Worm (Caenorhabditis elegans) whole organism, L2 larva: ENCODE results near the gene Y37E11AL.3.

Experiments
- C34F6.9 ChIP-seq: fragments of 150-350 bp; optimal IDR thresholded peaks from 2 replicates; lab custom pipeline; 2014; ENCODE audit warnings: missing biosample characterization, missing genetic modification characterization
- F13H6.1 ChIP-seq: sonication (generic microtip); optimal IDR thresholded peaks from 2 replicates; lab custom pipeline; 2016; ENCODE audit warnings: missing genetic modification characterization, missing compliant biosample characterization
- Y55F3AM.14 ChIP-seq: fragments of 200-800 bp; sonication (Bioruptor generic); optimal IDR thresholded peaks from 2 replicates; lab custom pipeline; 2018; ENCODE audit warnings: mild to moderate bottlenecking, missing genetic modification characterization, missing compliant biosample characterization
- ZK546.5 ChIP-seq: sonication (generic microtip); optimal IDR thresholded peaks from 2 replicates; lab custom pipeline; 2017; ENCODE audit warnings: missing biosample characterization, missing genetic modification characterization
- alr-1 ChIP-seq: fragments of 150-350 bp; optimal IDR thresholded peaks from 2 replicates; lab custom pipeline; 2014; ENCODE audit warnings: missing biosample characterization, missing genetic modification characterization
- aly-2 ChIP-seq: fragments of 150-350 bp; optimal IDR thresholded peaks from 2 replicates; lab custom pipeline; 2014; ENCODE audit warnings: missing biosample characterization, missing genetic modification characterization
- ama-1 ChIP-seq: fragments of 150-350 bp; optimal IDR thresholded peaks from 2 replicates; lab custom pipeline; 2018; ENCODE audit warnings: inconsistent platforms
- blmp-1 ChIP-seq: sonication (generic microtip); optimal IDR thresholded peaks from 2 replicates; lab custom pipeline; 2017; ENCODE audit warnings: missing genetic modification characterization, mild to moderate bottlenecking, missing compliant biosample characterization, antibody characterized with exemption, moderate library complexity; ENCODE audit not compliant: insufficient read depth
- ceh-82 ChIP-seq: fragments of 150-350 bp; optimal IDR thresholded peaks from 2 replicates; lab custom pipeline; 2014; ENCODE audit warnings: missing biosample characterization, missing genetic modification characterization
- crh-2 ChIP-seq: sonication (generic microtip); optimal IDR thresholded peaks from 2 replicates; lab custom pipeline; 2017; ENCODE audit warnings: missing biosample characterization, missing genetic modification characterization
- dmd-4 ChIP-seq: sonication (generic microtip); optimal IDR thresholded peaks from 2 replicates; lab custom pipeline; 2017; ENCODE audit warnings: missing biosample characterization, missing genetic modification characterization
- egl-27 ChIP-seq: sonication (generic microtip); optimal IDR thresholded peaks from 3 replicates; lab custom pipeline; 2017; ENCODE audit warnings: missing biosample characterization, missing genetic modification reagents, missing genetic modification characterization
- elt-1 ChIP-seq: fragments of 150-350 bp; optimal IDR thresholded peaks from 2 replicates; lab custom pipeline; 2014; ENCODE audit warnings: missing biosample characterization, missing genetic modification characterization
- elt-3 ChIP-seq: sonication (generic microtip); optimal IDR thresholded peaks from 2 replicates; lab custom pipeline; 2017; ENCODE audit warnings: missing biosample characterization, missing genetic modification characterization
- fos-1 ChIP-seq: fragments of 150-350 bp; optimal IDR thresholded peaks from 2 replicates; lab custom pipeline; 2014; ENCODE audit warnings: missing biosample characterization, missing genetic modification characterization
- gmeb-1 ChIP-seq: fragments of 150-350 bp; optimal IDR thresholded peaks from 2 replicates; lab custom pipeline; 2014; ENCODE audit warnings: missing biosample characterization, missing genetic modification characterization
- lin-11 ChIP-seq: fragments of 150-350 bp; sonication (generic microtip); optimal IDR thresholded peaks from 2 replicates; lab custom pipeline; 2014; ENCODE audit warnings: missing biosample characterization, missing genetic modification characterization, inconsistent platforms, mixed read lengths
- lin-13 ChIP-seq: fragments of 150-350 bp; optimal IDR thresholded peaks from 2 replicates; lab custom pipeline; 2014; ENCODE audit warnings: missing biosample characterization, missing genetic modification reagents, missing genetic modification characterization
- lin-39 ChIP-seq: fragments of 150-350 bp; optimal IDR thresholded peaks from 2 replicates; lab custom pipeline; 2014; ENCODE audit warnings: missing biosample characterization, missing genetic modification reagents, missing genetic modification characterization
- lsy-2 ChIP-seq, 2 experiments: fragments of 150-350 bp in 1 of 2; sonication (generic microtip) in 1 of 2; optimal IDR thresholded peaks; 2 replicates each; lab custom pipeline; 2014 to 2017; ENCODE audit warnings: missing biosample characterization in 2 of 2, missing genetic modification characterization in 2 of 2
- mab-5 ChIP-seq: fragments of 150-350 bp; optimal IDR thresholded peaks from 2 replicates; lab custom pipeline; 2014; ENCODE audit warnings: missing biosample characterization, missing genetic modification characterization
- mbf-1 ChIP-seq: sonication (generic microtip); optimal IDR thresholded peaks from 2 replicates; lab custom pipeline; 2017; ENCODE audit warnings: missing biosample characterization, missing genetic modification characterization
- mdl-1 ChIP-seq, 2 experiments: fragments of 150-350 bp in 1 of 2; sonication (generic microtip) in 1 of 2; optimal IDR thresholded peaks; 2 replicates each; lab custom pipeline; 2017; ENCODE audit warnings: missing biosample characterization in 2 of 2, missing genetic modification characterization in 2 of 2
- nhr-10 ChIP-seq: sonication (generic microtip); optimal IDR thresholded peaks from 2 replicates; lab custom pipeline; 2017; ENCODE audit warnings: missing biosample characterization, missing genetic modification characterization
- nhr-11 ChIP-seq: fragments of 150-350 bp; optimal IDR thresholded peaks from 2 replicates; lab custom pipeline; 2014; ENCODE audit warnings: missing biosample characterization, missing genetic modification characterization
- nhr-129 ChIP-seq: fragments of 150-350 bp; optimal IDR thresholded peaks from 2 replicates; lab custom pipeline; 2014; ENCODE audit warnings: missing biosample characterization, missing genetic modification characterization
- nhr-21 ChIP-seq: fragments of 150-350 bp; optimal IDR thresholded peaks from 2 replicates; lab custom pipeline; 2014; ENCODE audit warnings: missing biosample characterization, missing genetic modification characterization
- nhr-23 ChIP-seq: fragments of 150-350 bp; optimal IDR thresholded peaks from 2 replicates; lab custom pipeline; 2014; ENCODE audit warnings: missing biosample characterization, missing genetic modification reagents, missing genetic modification characterization
- nhr-237 ChIP-seq: fragments of 150-350 bp; optimal IDR thresholded peaks from 2 replicates; lab custom pipeline; 2014; ENCODE audit warnings: missing biosample characterization, missing genetic modification characterization
- nhr-25 ChIP-seq: fragments of 150-350 bp; sonication (generic microtip); optimal IDR thresholded peaks from 3 replicates; lab custom pipeline; 2014; ENCODE audit warnings: missing biosample characterization, missing genetic modification characterization
- nhr-6 ChIP-seq: fragments of 150-350 bp; optimal IDR thresholded peaks from 2 replicates; lab custom pipeline; 2014; ENCODE audit warnings: missing biosample characterization, missing genetic modification characterization
- nhr-77 ChIP-seq: fragments of 150-350 bp; optimal IDR thresholded peaks from 2 replicates; lab custom pipeline; 2014; ENCODE audit warnings: missing biosample characterization, missing genetic modification characterization
- sem-4 ChIP-seq: fragments of 150-350 bp; optimal IDR thresholded peaks from 2 replicates; lab custom pipeline; 2014; ENCODE audit warnings: missing biosample characterization, missing genetic modification reagents, missing genetic modification characterization
- skn-1 ChIP-seq: sonication (generic microtip); optimal IDR thresholded peaks from 2 replicates; lab custom pipeline; 2017; ENCODE audit warnings: missing biosample characterization, missing genetic modification characterization
- sma-3 ChIP-seq: sonication (generic microtip); optimal IDR thresholded peaks from 2 replicates; lab custom pipeline; 2016; ENCODE audit warnings: missing genetic modification reagents, missing genetic modification characterization, missing compliant biosample characterization
- sma-9 ChIP-seq, 2 experiments: fragments of 150-350 bp in 1 of 2; sonication (generic microtip) in 1 of 2; optimal IDR thresholded peaks; 2 replicates each; lab custom pipeline; 2014 to 2016; ENCODE audit warnings: missing genetic modification characterization in 2 of 2, mild to moderate bottlenecking in 1 of 2, missing biosample characterization in 1 of 2, missing compliant biosample characterization in 1 of 2, missing genetic modification reagents in 1 of 2, moderate library complexity in 1 of 2
- snpc-4 ChIP-seq: fragments of 150-350 bp; optimal IDR thresholded peaks from 2 replicates; lab custom pipeline; 2014; ENCODE audit warnings: missing biosample characterization, missing genetic modification characterization
- unc-39 ChIP-seq: fragments of 150-350 bp; optimal IDR thresholded peaks from 2 replicates; lab custom pipeline; 2014; ENCODE audit warnings: missing biosample characterization, missing genetic modification characterization
- unc-55 ChIP-seq: fragments of 150-350 bp; sonication (generic microtip); optimal IDR thresholded peaks from 3 replicates; lab custom pipeline; 2014; ENCODE audit warnings: missing biosample characterization, missing genetic modification reagents, missing genetic modification characterization
- unc-62 ChIP-seq: fragments of 150-350 bp; optimal IDR thresholded peaks from 2 replicates; lab custom pipeline; 2014; ENCODE audit warnings: missing biosample characterization, missing genetic modification reagents, missing genetic modification characterization
- zag-1 ChIP-seq: fragments of 150-350 bp; optimal IDR thresholded peaks from 2 replicates; lab custom pipeline; 2014; ENCODE audit warnings: missing biosample characterization, missing genetic modification characterization
- ztf-1 ChIP-seq: fragments of 200-800 bp; sonication (Bioruptor generic); conservative IDR thresholded peaks from 2 replicates; pipeline ENCODE4 v1.3.6; 2022; ENCODE audit warnings: missing genetic modification characterization, missing compliant biosample characterization
- ztf-4 ChIP-seq: fragments of 150-350 bp; optimal IDR thresholded peaks from 2 replicates; lab custom pipeline; 2014; ENCODE audit warnings: missing biosample characterization, missing genetic modification characterization

Y37E11AL.3 gene

ce11 chrIV:3740830-3741477 lies 46.2 kb downstream of the Y37E11AL.3 start, which contains the start of gene nape-1 (continued):
- TF ChIP-seq nhr-77 (tag; lab: Kevin White, UChicago) (no peak), gmeb-1 (tag; lab: Kevin White, UChicago) (peak; percentile 34), nhr-21 (tag; lab: Kevin White, UChicago) (no peak), lsy-2 (tag; optimal IDR thresholded peaks at IDR 0.05; lab: Kevin White, UChicago) (peak in 1 of 2 experiments; percentile 28), nhr-11 (tag; lab: Kevin White, UChicago) (no peak), Y55F3AM.14 (GFP tag; lab: Kevin White, UChicago) (no peak)

- TF ChIP-seq unc-39 (tag; lab: Kevin White, UChicago) (no peak), mdl-1 (tag; optimal IDR thresholded peaks at IDR 0.05; lab: Kevin White, UChicago) (no peak), elt-3 (tag; lab: Kevin White, UChicago) (no peak), crh-2 (tag; lab: Kevin White, UChicago) (no peak), gmeb-1 (tag; lab: Kevin White, UChicago) (no peak), nhr-23 (tag; lab: Kevin White, UChicago) (no peak), ceh-82 (no peak), lin-39 (tag; lab: Kevin White, UChicago) (no peak), sem-4 (tag; lab: Kevin White, UChicago) (no peak), sma-9 (GFP tag; optimal IDR thresholded peaks at IDR 0.05; lab: Kevin White, UChicago) (no peak), sma-9 (tag; optimal IDR thresholded peaks at IDR 0.05; lab: Kevin White, UChicago) (no peak), ztf-4 (tag; lab: Kevin White, UChicago) (no peak), lin-13 (no peak), nhr-25 (no peak), aly-2 (no peak), elt-1 (no peak), nhr-237 (tag; lab: Kevin White, UChicago) (no peak), nhr-6 (tag; lab: Kevin White, UChicago) (no peak)
- TF ChIP-seq, all 48 proteins: peak for 0
Observed at ce11 chrIV:3741874-3742273, 47.1 kb downstream of the Y37E11AL.3 start.

- peak; percentile 48 for TF ChIP-seq ama-1 (lab: Kevin White, UChicago)
- TF ChIP-seq blmp-1 (tag; lab: Kevin White, UChicago), result peak; percentile 62
- TF ChIP-seq unc-62 (GFP tag; lab: Kevin White, UChicago), result peak; percentile 34
- peak; percentile 90 for TF ChIP-seq sma-9 (GFP tag; optimal IDR thresholded peaks at IDR 0.05; lab: Kevin White, UChicago)
- no peak for TF ChIP-seq sma-9 (tag; optimal IDR thresholded peaks at IDR 0.05; lab: Kevin White, UChicago)
- no peak for TF ChIP-seq elt-3 (tag; lab: Kevin White, UChicago)
- TF ChIP-seq mbf-1 (tag; lab: Kevin White, UChicago), result no peak
- TF ChIP-seq fos-1, result peak; percentile 80
- TF ChIP-seq sem-4 (tag; lab: Kevin White, UChicago), result peak; percentile 66
- peak; percentile 1 for TF ChIP-seq zag-1 (tag; lab: Kevin White, UChicago)
- TF ChIP-seq nhr-237 (tag; lab: Kevin White, UChicago), result no peak
- peak; percentile 38 to 91 for TF ChIP-seq lsy-2 (tag; optimal IDR thresholded peaks at IDR 0.05; lab: Kevin White, UChicago)
- TF ChIP-seq aly-2, result no peak
- peak; percentile 19 for TF ChIP-seq mab-5 (tag; lab: Kevin White, UChicago)
- TF ChIP-seq skn-1 (tag; lab: Kevin White, UChicago), result no peak
- TF ChIP-seq sma-3 (GFP tag; lab: Kevin White, UChicago), result peak; percentile 67
- peak; percentile 62 for TF ChIP-seq nhr-6 (tag; lab: Kevin White, UChicago)
- TF ChIP-seq snpc-4 (tag; lab: Kevin White, UChicago), result peak; percentile 42
- TF ChIP-seq egl-27 (tag; lab: Kevin White, UChicago), result peak; percentile 39
- peak; percentile 71 for TF ChIP-seq ztf-4 (tag; lab: Kevin White, UChicago)
- TF ChIP-seq dmd-4, result no peak
- peak in 1 of 2 experiments; percentile 61 for TF ChIP-seq mdl-1 (tag; optimal IDR thresholded peaks at IDR 0.05; lab: Kevin White, UChicago)
- TF ChIP-seq crh-2 (tag; lab: Kevin White, UChicago), result peak; percentile 87
- TF ChIP-seq lin-11, result peak; percentile 39
- TF ChIP-seq lin-39 (tag; lab: Kevin White, UChicago), result no peak
- TF ChIP-seq lin-13, result peak; percentile 77
- TF ChIP-seq nhr-21 (tag; lab: Kevin White, UChicago), result peak; percentile 78
- TF ChIP-seq unc-55 (GFP tag; lab: Kevin White, UChicago), result peak; percentile 88
- no peak for TF ChIP-seq alr-1 (tag; lab: Kevin White, UChicago)
- peak; percentile 87 for TF ChIP-seq nhr-25
- TF ChIP-seq C34F6.9 (tag; lab: Kevin White, UChicago), result peak; percentile 94
- peak; percentile 80 for TF ChIP-seq gmeb-1 (tag; lab: Kevin White, UChicago)
- TF ChIP-seq Y55F3AM.14 (GFP tag; lab: Kevin White, UChicago), result peak; percentile 36
- TF ChIP-seq nhr-10 (tag; lab: Kevin White, UChicago), result peak; percentile 2
- no peak for TF ChIP-seq ztf-1 (GFP tag; lab: Robert Waterston, UW)
- TF ChIP-seq F13H6.1 (tag; lab: Kevin White, UChicago), result peak; percentile 95
- TF ChIP-seq nhr-129 (tag; lab: Kevin White, UChicago), result peak; percentile 93
- no peak for TF ChIP-seq nhr-77 (tag; lab: Kevin White, UChicago)
- no peak for TF ChIP-seq ZK546.5 (tag; lab: Kevin White, UChicago)
Observed at ce11 chrIV:3742426-3742839, 47.7 kb downstream of the Y37E11AL.3 start.
